Worm (Caenorhabditis elegans): ENCODE data around the gene F58F12.2.

The F58F12.2 gene

ce11 chrII:6358232-6358631 lies 29.6 kb downstream of the F58F12.2 start (continued):
- TF ChIP-seq F49E8.2 (tag; optimal IDR thresholded peaks at IDR 0.05; ENCODE audit: insufficient read depth), result peak; percentile 35
- peak; percentile 83 for TF ChIP-seq tbp1 (GFP tag; optimal IDR thresholded peaks at IDR 0.05)
- no peak for TF ChIP-seq ceh-27 (GFP tag; optimal IDR thresholded peaks at IDR 0.05)
- no peak for TF ChIP-seq nfya-1 (tag; optimal IDR thresholded peaks at IDR 0.05; ENCODE audit: borderline replicate concordance, insufficient read depth)
- no peak for TF ChIP-seq F57C9.4 (tag; optimal IDR thresholded peaks at IDR 0.05)
- TF ChIP-seq snpc-3.4 (tag; optimal IDR thresholded peaks at IDR 0.05), result peak; percentile 37
- TF ChIP-seq rec-8 (tag; optimal IDR thresholded peaks at IDR 0.05), result no peak
- no peak for TF ChIP-seq Y56A3A.18 (GFP tag; IDR thresholded peaks at IDR 0.05)
- no peak for TF ChIP-seq bed-2 (GFP tag; IDR thresholded peaks at IDR 0.05)
- TF ChIP-seq hmg-1.2 (GFP tag; IDR thresholded peaks at IDR 0.05), result no peak
- TF ChIP-seq sea-2 (GFP tag; IDR thresholded peaks at IDR 0.05), result no peak
- TF ChIP-seq ama-1 (optimal IDR thresholded peaks at IDR 0.05), result no peak
- no peak for TF ChIP-seq ama-1 (GFP tag; optimal IDR thresholded peaks at IDR 0.05)
- TF ChIP-seq nhr-120 (GFP tag; IDR thresholded peaks at IDR 0.05), result no peak
- no peak for TF ChIP-seq B0035.1 (tag; optimal IDR thresholded peaks at IDR 0.05)
- TF ChIP-seq mxl-1 (tag; optimal IDR thresholded peaks at IDR 0.05), result no peak
- TF ChIP-seq rpc-1 (optimal IDR thresholded peaks at IDR 0.05), result peak; percentile 56
- peak; percentile 78 for TF ChIP-seq rpc-1 (tag; optimal IDR thresholded peaks at IDR 0.05)
- TF ChIP-seq Y53F4B.3 (GFP tag; IDR thresholded peaks at IDR 0.05), result no peak
- no peak for TF ChIP-seq lsl-1 (GFP tag; optimal IDR thresholded peaks at IDR 0.05)
- no peak for TF ChIP-seq ZK185.1 (tag; optimal IDR thresholded peaks at IDR 0.05; ENCODE audit: poor library complexity, severe bottlenecking)
- no peak for TF ChIP-seq ets-4 (GFP tag; optimal IDR thresholded peaks at IDR 0.05)
- TF ChIP-seq lag-1 (GFP tag; IDR thresholded peaks at IDR 0.05), result no peak
- no peak for TF ChIP-seq repo-1 (tag; optimal IDR thresholded peaks at IDR 0.05)
- TF ChIP-seq hsf-1 (GFP tag; IDR thresholded peaks at IDR 0.05), result 0 out of 2 replicates have a peak, but pooled peaks have one; percentile 30
- TF ChIP-seq dpl-1 (GFP tag; optimal IDR thresholded peaks at IDR 0.05), result no peak
- no peak for TF ChIP-seq egl-44 (GFP tag; IDR thresholded peaks at IDR 0.05)
- TF ChIP-seq lin-26 (GFP tag; IDR thresholded peaks at IDR 0.05), result peak; percentile 66
- no peak for TF ChIP-seq snpc-1.1 (tag; optimal IDR thresholded peaks at IDR 0.05; ENCODE audit: insufficient read depth)
- no peak for TF ChIP-seq gei-17 (GFP tag; optimal IDR thresholded peaks at IDR 0.05)
- TF ChIP-seq B0261.1 (tag; optimal IDR thresholded peaks at IDR 0.05), result peak; percentile 52
- no peak for TF ChIP-seq F55B11.4 (tag; optimal IDR thresholded peaks at IDR 0.05; ENCODE audit: borderline replicate concordance, insufficient read depth)
- TF ChIP-seq zfh-2 (GFP tag; conservative IDR thresholded peaks at IDR 0.05), result no peak
- TF ChIP-seq nfyb-1 (GFP tag; IDR thresholded peaks at IDR 0.05), result no peak
- no peak for TF ChIP-seq pha-4 (tag; optimal IDR thresholded peaks at IDR 0.05)
- TF ChIP-seq mes-4 (tag; optimal IDR thresholded peaks at IDR 0.05), result no peak
- TF ChIP-seq F37B4.10 (GFP tag; IDR thresholded peaks at IDR 0.05), result no peak
- TF ChIP-seq ceh-58 (GFP tag; IDR thresholded peaks at IDR 0.05), result 0 out of 2 replicates have a peak, but pooled peaks have one; percentile 93
- TF ChIP-seq snpc-1.3 (tag; optimal IDR thresholded peaks at IDR 0.05; ENCODE audit: insufficient read depth), result peak; percentile 28
- peak; percentile 54 for TF ChIP-seq F23B12.7 (tag; optimal IDR thresholded peaks at IDR 0.05; ENCODE audit: insufficient read depth)
- no peak for TF ChIP-seq mel-28 (tag; optimal IDR thresholded peaks at IDR 0.05; ENCODE audit: borderline replicate concordance)

Data from whole organism, young adult.